Worm (Caenorhabditis elegans) whole organism, L2 larva: ENCODE data around the gene F55A11.1.

Experiments
- aly-2 ChIP-seq: fragments of 150-350 bp; optimal IDR thresholded peaks from 2 replicates; lab custom pipeline; 2014; ENCODE audit warnings: missing biosample characterization, missing genetic modification characterization
- mdl-1 ChIP-seq, 2 experiments: fragments of 150-350 bp in 1 of 2; sonication (generic microtip) in 1 of 2; optimal IDR thresholded peaks; 2 replicates each; lab custom pipeline; 2017; ENCODE audit warnings: missing biosample characterization in 2 of 2, missing genetic modification characterization in 2 of 2
- nhr-25 ChIP-seq: fragments of 150-350 bp; sonication (generic microtip); optimal IDR thresholded peaks from 3 replicates; lab custom pipeline; 2014; ENCODE audit warnings: missing biosample characterization, missing genetic modification characterization
- unc-62 ChIP-seq: fragments of 150-350 bp; optimal IDR thresholded peaks from 2 replicates; lab custom pipeline; 2014; ENCODE audit warnings: missing biosample characterization, missing genetic modification reagents, missing genetic modification characterization

ce11 chrV:11716930-11717329 is 47.3 kb downstream of the F55A11.1 start:
- TF ChIP-seq nhr-25 (no peak), mdl-1 (tag; optimal IDR thresholded peaks at IDR 0.05; lab: Kevin White, UChicago) (no peak), unc-62 (GFP tag; lab: Kevin White, UChicago) (no peak), aly-2 (tag; lab: Kevin White, UChicago) (no peak)
